Worm (Caenorhabditis elegans) whole organism, dauer: ENCODE data around the gene ssl-1.

ENCODE experiments used
- unc-62 ChIP-seq: sonication (generic microtip); optimal IDR thresholded peaks from 2 replicates; lab custom pipeline; 2017; ENCODE audit warnings: missing biosample characterization, missing genetic modification reagents, missing genetic modification characterization

ssl-1 gene

ce11 chrIII:12714266-12714665, at the start of gene ssl-1:
TSS of gene ssl-1 (plus strand) at chrIII:12714566.
- TF ChIP-seq unc-62 (GFP tag; lab: Kevin White, UChicago): no peak

- no peak for TF ChIP-seq unc-62 (GFP tag; lab: Kevin White, UChicago)
Measured at ce11 chrIII:12668821-12669220, 45.5 kb upstream of the ssl-1 start.

- TF ChIP-seq unc-62 (GFP tag; lab: Kevin White, UChicago): no peak
Measured at ce11 chrIII:12673382-12673970, 40.9 kb upstream of the ssl-1 start, which contains the start of the genes taf-7.2 and elpc-2. TSS of gene taf-7.2 (minus strand) at chrIII:12673423. TSS of gene elpc-2 (plus strand) at chrIII:12673677.

ce11 chrIII:12680266-12680665, 34.1 kb upstream of the ssl-1 start:
- no peak for TF ChIP-seq unc-62 (GFP tag; lab: Kevin White, UChicago)

- TF ChIP-seq unc-62 (GFP tag; lab: Kevin White, UChicago): no peak
Measured at ce11 chrIII:12685372-12686298, 28.7 kb upstream of the ssl-1 start.

- TF ChIP-seq unc-62 (GFP tag; lab: Kevin White, UChicago): no peak
Measured at ce11 chrIII:12686457-12687250, 27.7 kb upstream of the ssl-1 start.

- no peak for TF ChIP-seq unc-62 (GFP tag; lab: Kevin White, UChicago)
Measured at ce11 chrIII:12687382-12687781, 27.0 kb upstream of the ssl-1 start.

ce11 chrIII:12687872-12688375, 26.4 kb upstream of the ssl-1 start, which contains the start of the genes rsp-3 and spin-4:
TSS of gene rsp-3 (minus strand) at chrIII:12687922.
TSS of gene spin-4 (plus strand) at chrIII:12688318.
- no peak for TF ChIP-seq unc-62 (GFP tag; lab: Kevin White, UChicago)

- no peak for TF ChIP-seq unc-62 (GFP tag; lab: Kevin White, UChicago)
Measured at ce11 chrIII:12697591-12697990, 16.8 kb upstream of the ssl-1 start.

ce11 chrIII:12699194-12699593, 15.2 kb upstream of the ssl-1 start, which contains the start of gene sas-1:
TSS of gene sas-1 (plus strand) at chrIII:12699494.
- TF ChIP-seq unc-62 (GFP tag; lab: Kevin White, UChicago): no peak

- no peak for TF ChIP-seq unc-62 (GFP tag; lab: Kevin White, UChicago)
Measured at ce11 chrIII:12702375-12702774, 12.0 kb upstream of the ssl-1 start.

- no peak for TF ChIP-seq unc-62 (GFP tag; lab: Kevin White, UChicago)
Measured at ce11 chrIII:12703237-12703636, 11.1 kb upstream of the ssl-1 start.

ce11 chrIII:12711217-12711616, 3.1 kb upstream of the ssl-1 start, which contains the start of gene hut-1:
TSS of gene hut-1 (plus strand) at chrIII:12711560.
- TF ChIP-seq unc-62 (GFP tag; lab: Kevin White, UChicago): no peak

ce11 chrIII:12711682-12712081, 2.7 kb upstream of the ssl-1 start:
- TF ChIP-seq unc-62 (GFP tag; lab: Kevin White, UChicago): no peak

- TF ChIP-seq unc-62 (GFP tag; lab: Kevin White, UChicago): no peak
Measured at ce11 chrIII:12713862-12714261, 504 bp upstream of the ssl-1 start.
